Worm (Caenorhabditis elegans): ENCODE data around the gene sqst-2.

sqst-2 gene

DNA sequence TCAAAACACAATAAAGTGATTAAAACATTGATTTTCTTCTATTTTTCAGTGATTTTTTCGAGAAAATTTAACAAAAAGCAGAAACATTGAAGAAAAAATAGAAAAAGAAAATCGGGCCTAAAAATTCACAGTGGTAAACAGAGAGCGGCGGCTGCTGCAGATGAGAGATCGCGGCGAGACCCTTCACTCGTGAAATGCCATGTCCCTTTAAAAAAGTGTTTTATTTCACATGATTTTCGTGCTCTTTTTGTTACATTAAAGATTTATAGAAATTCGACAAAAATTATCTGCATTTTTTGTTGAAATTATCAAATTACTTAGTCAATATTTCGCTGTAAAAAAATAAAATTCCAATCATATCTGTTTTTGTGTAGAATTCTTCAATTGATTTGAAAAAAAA, 14.8 kb downstream of the sqst-2 start:
- peak; percentile 76 for TF ChIP-seq mep-1 (tag; optimal IDR thresholded peaks at IDR 0.05)
- TF ChIP-seq M03D4.4 (tag; optimal IDR thresholded peaks at IDR 0.05) = no peak
- TF ChIP-seq ceh-39 (tag; optimal IDR thresholded peaks at IDR 0.05) = no peak
- no peak for TF ChIP-seq ceh-83 (GFP tag; optimal IDR thresholded peaks at IDR 0.05)
- TF ChIP-seq nhr-76 (tag; optimal IDR thresholded peaks at IDR 0.05) = no peak
- no peak for TF ChIP-seq cnd-1 (tag; optimal IDR thresholded peaks at IDR 0.05)
- peak; percentile 33 for TF ChIP-seq lin-13 (tag; optimal IDR thresholded peaks at IDR 0.05)
- no peak for TF ChIP-seq flh-1 (GFP tag; optimal IDR thresholded peaks at IDR 0.05)
- no peak for TF ChIP-seq bed-3 (GFP tag; optimal IDR thresholded peaks at IDR 0.05)
- peak; percentile 9 for TF ChIP-seq ces-1 (GFP tag; optimal IDR thresholded peaks at IDR 0.05)
- TF ChIP-seq ceh-43 (GFP tag; optimal IDR thresholded peaks at IDR 0.05) = no peak
- no peak for TF ChIP-seq snpc-4 (tag; optimal IDR thresholded peaks at IDR 0.05)
- no peak for TF ChIP-seq unc-120 (tag; optimal IDR thresholded peaks at IDR 0.05; ENCODE audit: poor library complexity, severe bottlenecking)
- TF ChIP-seq elt-3 (tag; optimal IDR thresholded peaks at IDR 0.05) = no peak
- no peak for TF ChIP-seq ztf-11 (tag; optimal IDR thresholded peaks at IDR 0.05)
- no peak for TF ChIP-seq blmp-1 (tag; optimal IDR thresholded peaks at IDR 0.05)
- no peak for TF ChIP-seq tbx-8 (GFP tag; optimal IDR thresholded peaks at IDR 0.05)
- TF ChIP-seq elt-1 (tag; optimal IDR thresholded peaks at IDR 0.05; ENCODE audit: borderline replicate concordance, insufficient read depth) = no peak
- TF ChIP-seq hlh-1 (tag; optimal IDR thresholded peaks at IDR 0.05) = peak; percentile 59
- no peak for TF ChIP-seq zip-8 (tag; optimal IDR thresholded peaks at IDR 0.05)
- no peak for TF ChIP-seq nhr-28 (tag; optimal IDR thresholded peaks at IDR 0.05)
- no peak for TF ChIP-seq lin-32 (GFP tag; optimal IDR thresholded peaks at IDR 0.05)
- TF ChIP-seq mls-2 (tag; optimal IDR thresholded peaks at IDR 0.05) = no peak
- TF ChIP-seq ham-2 (GFP tag; optimal IDR thresholded peaks at IDR 0.05) = no peak
- peak; percentile 32 for TF ChIP-seq nhr-237 (tag; optimal IDR thresholded peaks at IDR 0.05)
- TF ChIP-seq nhr-2 (tag; optimal IDR thresholded peaks at IDR 0.05) = no peak
- TF ChIP-seq sem-2 (GFP tag; optimal IDR thresholded peaks at IDR 0.05) = no peak
- peak; percentile 50 for TF ChIP-seq lsy-2 (tag; optimal IDR thresholded peaks at IDR 0.05)
- no peak for TF ChIP-seq unc-62 (GFP tag; optimal IDR thresholded peaks at IDR 0.05)
- TF ChIP-seq drap-1 (GFP tag; optimal IDR thresholded peaks at IDR 0.05) = no peak
- no peak for TF ChIP-seq mab-5 (tag; optimal IDR thresholded peaks at IDR 0.05)
- peak; percentile 49 for TF ChIP-seq pha-4 (tag; optimal IDR thresholded peaks at IDR 0.05)
- peak; percentile 14 for TF ChIP-seq sptf-1 (tag; optimal IDR thresholded peaks at IDR 0.05)
- no peak for TF ChIP-seq nhr-12 (tag; optimal IDR thresholded peaks at IDR 0.05)
- no peak for TF ChIP-seq unc-39 (tag; optimal IDR thresholded peaks at IDR 0.05)

DNA sequence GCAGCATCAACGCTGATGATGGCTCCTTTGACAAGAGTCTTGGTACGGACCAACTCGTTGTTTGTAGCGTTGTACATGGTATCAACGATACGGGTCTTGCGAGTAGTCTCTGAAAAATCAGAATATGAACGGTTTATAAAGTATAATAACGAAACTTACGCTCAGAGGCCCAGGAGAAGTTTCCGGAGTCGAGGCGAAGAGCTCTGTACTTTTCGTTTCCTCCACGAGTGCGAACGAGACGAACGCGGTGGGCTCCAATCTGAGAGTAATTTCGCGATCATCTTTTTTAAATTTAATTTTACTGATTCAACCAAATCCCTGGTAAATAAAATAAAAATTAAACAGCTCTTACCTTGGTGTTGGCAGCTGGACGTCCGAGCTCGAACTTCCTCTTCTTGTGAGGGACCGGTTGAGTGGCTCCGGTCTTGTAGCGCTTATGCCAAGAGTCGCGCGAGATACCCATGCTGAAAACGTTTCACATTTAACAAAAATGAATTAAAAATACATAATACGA, 15.3 kb downstream of the sqst-2 start, which contains the start of gene rps-8:
Gene rps-8 (minus strand): TSS at position 464 of the 514 bp plus-strand sequence.
- TF ChIP-seq ceh-83 (GFP tag; optimal IDR thresholded peaks at IDR 0.05) = no peak
- TF ChIP-seq ces-1 (GFP tag; optimal IDR thresholded peaks at IDR 0.05) = no peak
- no peak for TF ChIP-seq sptf-1 (tag; optimal IDR thresholded peaks at IDR 0.05)
- no peak for TF ChIP-seq unc-39 (tag; optimal IDR thresholded peaks at IDR 0.05)
- TF ChIP-seq sem-2 (GFP tag; optimal IDR thresholded peaks at IDR 0.05) = no peak
- TF ChIP-seq tbx-8 (GFP tag; optimal IDR thresholded peaks at IDR 0.05) = no peak
- TF ChIP-seq elt-3 (tag; optimal IDR thresholded peaks at IDR 0.05) = no peak
- TF ChIP-seq cnd-1 (tag; optimal IDR thresholded peaks at IDR 0.05) = no peak
- no peak for TF ChIP-seq ham-2 (GFP tag; optimal IDR thresholded peaks at IDR 0.05)
- no peak for TF ChIP-seq nhr-76 (tag; optimal IDR thresholded peaks at IDR 0.05)

DNA sequence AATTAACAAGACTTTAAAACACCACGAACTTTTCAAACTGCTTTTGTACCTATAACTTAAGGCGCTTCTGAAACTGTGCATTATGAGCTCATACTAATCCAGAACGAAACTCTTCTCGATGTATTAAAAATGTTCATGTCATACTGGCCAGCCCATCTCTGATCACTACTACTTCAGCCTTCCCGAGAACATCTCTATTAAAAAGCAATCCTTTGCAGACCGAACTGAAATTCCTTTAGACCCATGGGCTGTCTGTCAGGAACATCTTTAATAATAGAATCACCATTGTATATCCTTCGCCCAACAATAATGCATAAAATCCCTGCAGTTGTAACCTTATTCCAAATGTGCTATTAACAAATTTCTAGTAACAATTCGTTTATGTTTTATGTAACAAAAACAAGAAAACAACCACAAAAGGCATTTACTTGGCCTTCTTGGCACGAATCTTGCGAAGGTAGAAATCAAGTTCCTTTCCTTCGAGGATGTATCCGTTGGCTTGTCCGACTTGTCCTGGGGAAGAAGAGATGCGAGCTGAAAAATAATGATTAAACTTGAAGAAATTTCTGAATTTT, 16.1 kb downstream of the sqst-2 start:
- TF ChIP-seq snpc-4 (tag; optimal IDR thresholded peaks at IDR 0.05) (no peak), lsy-2 (tag; optimal IDR thresholded peaks at IDR 0.05) (no peak), ceh-43 (GFP tag; optimal IDR thresholded peaks at IDR 0.05) (no peak), pha-4 (tag; optimal IDR thresholded peaks at IDR 0.05) (no peak), nhr-12 (tag; optimal IDR thresholded peaks at IDR 0.05) (no peak), mep-1 (tag; optimal IDR thresholded peaks at IDR 0.05) (no peak), nhr-2 (tag; optimal IDR thresholded peaks at IDR 0.05) (no peak), M03D4.4 (tag; optimal IDR thresholded peaks at IDR 0.05) (no peak), elt-3 (tag; optimal IDR thresholded peaks at IDR 0.05) (no peak)

Data from whole organism, mixed stage, embryonic.